Fruit fly (Drosophila melanogaster) whole organism: ENCODE results near the gene Ir75d.

Experiments
- Dll ChIP-seq: fragments of >200 bp; optimal IDR thresholded peaks from 2 replicates; lab custom pipeline; 2017
- EcR ChIP-seq, 2 experiments: fragments of >200 bp; optimal IDR thresholded peaks; 2 replicates each; lab custom pipeline; 2017; ENCODE audit warnings: missing biosample characterization in 2 of 2, missing genetic modification characterization in 2 of 2, missing genetic modification reagents in 2 of 2

DNA sequence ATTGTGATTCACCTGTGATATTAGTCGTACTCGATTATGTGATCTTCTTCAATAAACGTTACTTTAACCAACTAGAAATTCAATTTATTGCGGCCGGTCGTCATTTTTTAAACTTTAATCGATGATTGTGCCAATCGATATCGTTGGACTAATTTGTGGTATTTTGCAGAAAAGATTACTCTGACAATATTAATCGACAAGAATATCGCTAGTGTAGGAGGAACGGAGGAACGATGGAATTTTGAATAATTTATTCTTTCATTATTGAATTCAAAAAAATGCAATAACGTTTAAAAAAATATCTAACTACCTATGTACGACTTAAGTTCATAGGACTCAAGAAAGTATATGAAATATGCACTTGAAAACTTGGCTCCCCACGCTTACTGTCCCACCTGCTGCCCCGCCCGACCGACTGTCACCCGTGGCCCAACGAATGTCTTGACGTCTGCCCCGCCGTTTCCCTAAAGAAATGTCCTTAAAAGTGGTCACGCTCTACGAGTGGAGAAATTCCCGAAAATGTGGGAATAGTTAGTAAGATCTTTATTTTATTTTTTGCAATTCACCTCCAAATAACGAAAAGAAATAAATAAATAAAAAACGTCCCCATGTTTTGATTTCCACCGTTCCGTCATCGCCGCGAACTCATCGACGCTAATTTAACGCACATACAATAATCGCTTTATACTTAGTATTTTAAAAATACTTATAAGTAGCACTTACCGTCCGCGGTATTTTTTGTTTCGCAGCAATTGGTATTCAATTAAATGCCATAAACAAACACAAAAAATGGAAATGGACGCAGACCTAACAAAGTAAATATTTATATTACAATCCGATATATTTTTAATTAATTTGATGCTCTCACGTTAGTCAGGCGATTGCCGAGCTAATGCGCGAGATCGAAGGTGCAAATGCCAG lies 45.3 kb downstream of the Ir75d start, which contains the start of gene CG14074:
- TF ChIP-seq EcR (GFP tag; optimal IDR thresholded peaks at IDR 0.05; lab: Kevin White, UChicago): no peak
- no peak for TF ChIP-seq Dll (lab: Kevin White, UChicago)
